Fruit fly (Drosophila melanogaster) whole organism, embryonic: ENCODE results near the gene CG4991.

Experiments
- CG10147 ChIP-seq: fragments of 200-800 bp; sonication (Bioruptor generic); optimal IDR thresholded peaks from 2 replicates; lab custom pipeline; 2019; ENCODE audit warnings: missing biosample characterization, mild to moderate bottlenecking, missing genetic modification characterization, moderate library complexity
- CG10366 ChIP-seq: fragments of 200-800 bp; sonication (Bioruptor generic); IDR thresholded peaks from 2 replicates; pipeline ENCODE4 v1.3.6; 2022; ENCODE audit warnings: missing biosample characterization, missing genetic modification characterization
- CG11695 ChIP-seq: fragments of 200-800 bp; sonication (Bioruptor generic); IDR thresholded peaks from 3 replicates; pipeline ENCODE4 v1.3.6; 2022; ENCODE audit warnings: missing biosample characterization, missing genetic modification characterization
- CG12659 ChIP-seq: fragments of 200-800 bp; sonication (Bioruptor generic); optimal IDR thresholded peaks from 3 replicates; lab custom pipeline; 2017; ENCODE audit warnings: mild to moderate bottlenecking, missing biosample characterization, missing genetic modification reagents, missing genetic modification characterization
- CG13775 ChIP-seq: fragments of 200-800 bp; sonication (Bioruptor generic); optimal IDR thresholded peaks from 3 replicates; lab custom pipeline; 2017; ENCODE audit warnings: missing biosample characterization, mild to moderate bottlenecking, missing genetic modification characterization
- CG18599 ChIP-seq: fragments of 200-800 bp; sonication (Bioruptor generic); optimal IDR thresholded peaks from 3 replicates; lab custom pipeline; 2017; ENCODE audit warnings: missing biosample characterization, missing genetic modification characterization, mild to moderate bottlenecking, moderate library complexity, missing genetic modification reagents
- CG32532 ChIP-seq: fragments of 200-800 bp; sonication (Bioruptor generic); IDR thresholded peaks from 2 replicates; pipeline ENCODE4 v1.3.6; 2022; ENCODE audit warnings: missing biosample characterization, missing genetic modification characterization
- CG34376 ChIP-seq: fragments of 200-800 bp; sonication (Bioruptor generic); optimal IDR thresholded peaks from 2 replicates; lab custom pipeline; 2018; ENCODE audit warnings: missing biosample characterization, mild to moderate bottlenecking, missing genetic modification characterization
- CG3726 ChIP-seq: fragments of 200-800 bp; sonication (Bioruptor generic); IDR thresholded peaks from 3 replicates; pipeline ENCODE4, ENCODE4 v1.3.6; 2022; ENCODE audit warnings: missing biosample characterization, missing genetic modification characterization
- CG6254 ChIP-seq: fragments of 200-800 bp; sonication (Bioruptor generic); optimal IDR thresholded peaks from 3 replicates; lab custom pipeline; 2017; ENCODE audit warnings: mild to moderate bottlenecking, missing biosample characterization, missing genetic modification reagents, missing genetic modification characterization
- CG7372 ChIP-seq: fragments of 200-800 bp; sonication (Bioruptor generic); IDR thresholded peaks from 2 replicates; pipeline ENCODE4 v1.3.6; 2022; ENCODE audit warnings: missing biosample characterization, missing genetic modification characterization
- CG7745 ChIP-seq: fragments of 200-800 bp; sonication (Bioruptor generic); optimal IDR thresholded peaks from 2 replicates; lab custom pipeline; 2018; ENCODE audit warnings: missing biosample characterization, mild to moderate bottlenecking, missing genetic modification characterization, moderate library complexity
- CG8944 ChIP-seq: fragments of 200-800 bp; sonication (Bioruptor generic); optimal IDR thresholded peaks from 3 replicates; lab custom pipeline; 2016; ENCODE audit warnings: missing biosample characterization, missing genetic modification characterization
- CG9932 ChIP-seq: fragments of 200-800 bp; sonication (Bioruptor generic); IDR thresholded peaks from 2 replicates; pipeline ENCODE4 v1.3.6; 2022; ENCODE audit warnings: missing biosample characterization, missing genetic modification characterization
- CHES-1-like ChIP-seq: fragments of 200-800 bp; sonication (Bioruptor generic); optimal IDR thresholded peaks from 2 replicates; lab custom pipeline; 2016; ENCODE audit warnings: missing biosample characterization, missing genetic modification characterization
- D19A ChIP-seq: fragments of 200-800 bp; optimal IDR thresholded peaks from 3 replicates; lab custom pipeline; 2019; ENCODE audit warnings: missing biosample characterization, mild to moderate bottlenecking, missing genetic modification characterization, moderate library complexity
- D19B ChIP-seq: fragments of 200-800 bp; sonication (Bioruptor generic); optimal IDR thresholded peaks from 2 replicates; lab custom pipeline; 2017; ENCODE audit warnings: missing biosample characterization, mild to moderate bottlenecking, missing genetic modification characterization
- Dref ChIP-seq: fragments of 200-800 bp; sonication (Bioruptor generic); IDR thresholded peaks from 2 replicates; pipeline ENCODE4 v1.3.6; 2022; ENCODE audit warnings: missing biosample characterization, missing genetic modification characterization
- Fer2 ChIP-seq: fragments of 200-800 bp; sonication (Bioruptor generic); optimal IDR thresholded peaks from 2 replicates; lab custom pipeline; 2018; ENCODE audit warnings: missing biosample characterization, mild to moderate bottlenecking, missing genetic modification characterization, moderate library complexity
- GATAe ChIP-seq: fragments of 200-800 bp; sonication (Bioruptor generic); conservative IDR thresholded peaks from 2 replicates; pipeline ENCODE4 v1.3.6; 2022; ENCODE audit warnings: missing biosample characterization, missing genetic modification characterization
- HHEX ChIP-seq: fragments of 200-800 bp; sonication (Bioruptor generic); optimal IDR thresholded peaks from 3 replicates; lab custom pipeline; 2017; ENCODE audit warnings: missing biosample characterization, mild to moderate bottlenecking, missing genetic modification characterization, missing genetic modification reagents
- MESR4 ChIP-seq: fragments of 200-800 bp; sonication (Bioruptor generic); optimal IDR thresholded peaks from 2 replicates; lab custom pipeline; 2018; ENCODE audit warnings: missing biosample characterization, mild to moderate bottlenecking, missing genetic modification characterization, moderate library complexity
- Med ChIP-seq: fragments of 200-800 bp; sonication (Bioruptor generic); peaks from one replicate; lab custom pipeline; 2016; ENCODE audit warnings: missing biosample characterization, missing genetic modification characterization, mild to moderate bottlenecking, inconsistent platforms, moderate library complexity
- Mes4 ChIP-seq: fragments of 200-800 bp; sonication (Bioruptor generic); optimal IDR thresholded peaks from 2 replicates; lab custom pipeline; 2016; ENCODE audit warnings: missing biosample characterization, missing genetic modification characterization
- Rfx ChIP-seq: fragments of 200-800 bp; sonication (Bioruptor generic); IDR thresholded peaks from 2 replicates; pipeline ENCODE4 v1.3.6; 2022; ENCODE audit warnings: missing biosample characterization, missing genetic modification characterization
- Sry-δ ChIP-seq: fragments of 200-800 bp; sonication (Bioruptor generic); optimal IDR thresholded peaks from 2 replicates; lab custom pipeline; 2016; ENCODE audit warnings: missing biosample characterization, missing genetic modification characterization
- TFAM ChIP-seq: fragments of 200-800 bp; sonication (Bioruptor generic); optimal IDR thresholded peaks from 2 replicates; lab custom pipeline; 2017; ENCODE audit warnings: missing biosample characterization, missing genetic modification characterization, inconsistent platforms
- crol ChIP-seq: fragments of 200-800 bp; sonication (Bioruptor generic); IDR thresholded peaks from 2 replicates; pipeline ENCODE4 v1.3.6; 2022; ENCODE audit warnings: missing biosample characterization, missing genetic modification characterization
- cwo ChIP-seq: fragments of 200-800 bp; sonication (Bioruptor generic); optimal IDR thresholded peaks from 3 replicates; lab custom pipeline; 2017; ENCODE audit warnings: missing biosample characterization, missing genetic modification characterization, mild to moderate bottlenecking, moderate library complexity, missing genetic modification reagents
- exex ChIP-seq: fragments of 200-800 bp; sonication (Bioruptor generic); optimal IDR thresholded peaks from 4 replicates; lab custom pipeline; 2018; ENCODE audit warnings: missing biosample characterization, mild to moderate bottlenecking, missing genetic modification characterization, moderate library complexity
- ftz-f1 ChIP-seq: fragments of 200-800 bp; sonication (Bioruptor generic); optimal IDR thresholded peaks from 2 replicates; lab custom pipeline; 2016; ENCODE audit warnings: missing biosample characterization, missing genetic modification characterization
- gcm2 ChIP-seq: fragments of 200-800 bp; sonication (Bioruptor generic); optimal IDR thresholded peaks from 2 replicates; lab custom pipeline; 2016; ENCODE audit warnings: missing biosample characterization, missing genetic modification characterization
- grn ChIP-seq: fragments of 200-800 bp; sonication (Bioruptor generic); optimal IDR thresholded peaks from 3 replicates; lab custom pipeline; 2017; ENCODE audit warnings: missing biosample characterization, missing genetic modification characterization
- lab ChIP-seq: fragments of 200-800 bp; sonication (Bioruptor generic); optimal IDR thresholded peaks from 3 replicates; lab custom pipeline; 2017; ENCODE audit warnings: missing biosample characterization, missing genetic modification characterization, mild to moderate bottlenecking, moderate library complexity, missing genetic modification reagents
- lmd ChIP-seq: fragments of 200-800 bp; sonication (Bioruptor generic); IDR thresholded peaks from 2 replicates; pipeline ENCODE4 v1.3.6; 2022; ENCODE audit warnings: missing biosample characterization, missing genetic modification characterization
- mirr ChIP-seq: fragments of 200-800 bp; sonication (Bioruptor generic); optimal IDR thresholded peaks from 3 replicates; lab custom pipeline; 2018; ENCODE audit warnings: missing biosample characterization, mild to moderate bottlenecking, missing genetic modification characterization
- odd ChIP-seq: fragments of 200-800 bp; sonication (Bioruptor generic); optimal IDR thresholded peaks from 2 replicates; lab custom pipeline; 2017; ENCODE audit warnings: missing biosample characterization, mild to moderate bottlenecking, missing genetic modification characterization
- pita ChIP-seq: fragments of 200-800 bp; sonication (Bioruptor generic); optimal IDR thresholded peaks from 2 replicates; lab custom pipeline; 2017; ENCODE audit warnings: missing biosample characterization, mild to moderate bottlenecking, missing genetic modification characterization
- rib ChIP-seq: fragments of 200-800 bp; sonication (Bioruptor generic); IDR thresholded peaks from 2 replicates; pipeline ENCODE4 v1.3.6; 2022; ENCODE audit warnings: missing biosample characterization, missing genetic modification characterization
- row ChIP-seq: fragments of 200-800 bp; sonication (Bioruptor generic); IDR thresholded peaks from 3 replicates; pipeline ENCODE4 v1.3.6; 2022; ENCODE audit warnings: missing biosample characterization, missing genetic modification characterization
- sens ChIP-seq: fragments of 200-800 bp; sonication (Bioruptor generic); peaks from one replicate; lab custom pipeline; 2016; ENCODE audit warnings: missing biosample characterization, missing genetic modification characterization
- sug ChIP-seq: fragments of 200-800 bp; optimal IDR thresholded peaks from 2 replicates; lab custom pipeline; 2019; ENCODE audit warnings: missing biosample characterization, mild to moderate bottlenecking, missing genetic modification characterization, moderate library complexity

CG4991 gene

dm6 chrX:17093431-17093830 is 1.8 kb downstream of the CG4991 start:
- TF ChIP-seq CG32532 (GFP tag; lab: Robert Waterston, UW) (peak; percentile 13; the same call in 1 of the 2 replicates), TFAM (GFP tag; lab: Kevin White, UChicago) (no peak), Fer2 (no peak), CG12659 (GFP tag; lab: Kevin White, UChicago) (no peak), MESR4 (GFP tag; lab: Kevin White, UChicago) (no peak), ftz-f1 (peak; percentile 1), crol (GFP tag; lab: Robert Waterston, UW) (peak; percentile 62), D19B (GFP tag; lab: Kevin White, UChicago) (peak; percentile 50), Dref (GFP tag; lab: Robert Waterston, UW) (no peak), mirr (GFP tag; lab: Kevin White, UChicago) (no peak), Med (GFP tag; lab: Kevin White, UChicago) (peak; percentile 71), CG10366 (peak; percentile 11; the same call in 1 of the 2 replicates), Sry-δ (GFP tag; lab: Kevin White, UChicago) (no peak), CG8944 (no peak), HHEX (GFP tag; lab: Kevin White, UChicago) (no peak), CG11695 (GFP tag; lab: Robert Waterston, UW) (0 out of 3 replicates have a peak, but pooled peaks have one; percentile 6), Rfx (GFP tag; lab: Robert Waterston, UW) (0 out of 2 replicates have a peak, but pooled peaks have one; percentile 16), lmd (GFP tag; lab: Robert Waterston, UW) (peak; percentile 9; the same call in 1 of the 2 replicates), pita (no peak), CG7745 (no peak)
- TF ChIP-seq, all 482 proteins: peak for 9

- peak; percentile 55 for TF ChIP-seq grn (GFP tag; lab: Kevin White, UChicago)
- TF ChIP-seq cwo (GFP tag; lab: Kevin White, UChicago): peak; percentile 18
- TF ChIP-seq CG6254: peak; percentile 53
- TF ChIP-seq CG34376: peak; percentile 44
- TF ChIP-seq CG7372 (GFP tag; lab: Robert Waterston, UW): 0 out of 2 replicates have a peak, but pooled peaks have one; percentile 10
- TF ChIP-seq D19A (tag; lab: Kevin White, UChicago): peak; percentile 44
- no peak for TF ChIP-seq Mes4
- TF ChIP-seq mirr (GFP tag; lab: Kevin White, UChicago): peak; percentile 18
- peak; percentile 92 for TF ChIP-seq exex (tag; lab: Kevin White, UChicago)
- TF ChIP-seq sug (tag; lab: Kevin White, UChicago): peak; percentile 73
- TF ChIP-seq odd (GFP tag; lab: Kevin White, UChicago): no peak
- peak; percentile 23; the same call in 1 of the 2 replicates for TF ChIP-seq CG10366
- no peak for TF ChIP-seq rib (GFP tag; lab: Robert Waterston, UW)
- no peak for TF ChIP-seq CG3726 (GFP tag; lab: Robert Waterston, UW)
- no peak for TF ChIP-seq CHES-1-like (GFP tag; lab: Kevin White, UChicago)
- peak; percentile 50 for TF ChIP-seq row (GFP tag; lab: Robert Waterston, UW)
- no peak for TF ChIP-seq gcm2 (GFP tag; lab: Kevin White, UChicago)
- TF ChIP-seq CG18599 (GFP tag; lab: Kevin White, UChicago): peak; percentile 19
- TF ChIP-seq D19B (GFP tag; lab: Kevin White, UChicago): peak; percentile 11
- TF ChIP-seq CG10147 (GFP tag; lab: Kevin White, UChicago): no peak
- no peak for TF ChIP-seq pita
- no peak for TF ChIP-seq CG13775
- peak; percentile 27; the same call in 1 of the 2 replicates for TF ChIP-seq CG9932 (GFP tag; lab: Robert Waterston, UW)
- TF ChIP-seq lab (GFP tag; lab: Kevin White, UChicago): peak; percentile 31
- TF ChIP-seq GATAe (GFP tag; lab: Robert Waterston, UW): 0 out of 2 replicates have a peak, but pooled peaks have one; percentile 11
- TF ChIP-seq sens (GFP tag; lab: Kevin White, UChicago): peak; percentile 28
These were observed 2.3 kb downstream of the CG4991 start for dm6 chrX:17093900-17094446.
